Fruit fly (Drosophila melanogaster): ENCODE data around the gene CG14082.
A peak's percentile ranks its signal among the peaks of the same experiment; 100 is the strongest.

CG14082 gene

DNA sequence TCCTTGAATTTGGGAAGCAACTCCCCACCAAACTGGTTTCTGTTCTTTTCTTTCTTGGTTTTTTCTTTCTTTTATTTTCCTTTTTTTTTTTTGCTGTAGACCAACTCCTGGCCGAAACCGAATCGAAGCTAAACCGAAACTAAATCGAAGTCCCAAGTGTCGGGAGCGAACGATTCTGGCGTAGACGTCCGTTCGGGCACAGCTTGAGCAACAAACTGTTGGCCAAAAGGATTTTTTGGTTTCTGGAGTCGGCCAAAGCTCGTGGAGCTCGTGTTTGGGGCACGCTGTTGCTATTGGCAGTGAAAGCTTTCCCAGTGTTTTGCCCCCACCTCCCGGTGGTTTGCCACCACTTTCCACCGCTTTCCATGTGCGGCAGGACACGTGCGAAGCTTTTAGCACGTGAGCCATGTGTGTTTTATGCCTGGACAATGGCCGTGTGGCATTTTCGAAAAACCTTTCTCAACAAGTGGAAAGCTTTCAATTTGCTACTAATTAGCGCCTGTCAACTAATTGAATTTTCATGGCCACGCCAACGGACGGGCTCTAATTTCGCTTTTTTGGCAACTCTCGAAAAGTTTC is at the start of gene CG14082:
Gene CG14082, minus strand, starts transcription at position 51 of the 579 bp plus-strand sequence.
- TF ChIP-seq noc (tag; optimal IDR thresholded peaks at IDR 0.05): no peak

DNA sequence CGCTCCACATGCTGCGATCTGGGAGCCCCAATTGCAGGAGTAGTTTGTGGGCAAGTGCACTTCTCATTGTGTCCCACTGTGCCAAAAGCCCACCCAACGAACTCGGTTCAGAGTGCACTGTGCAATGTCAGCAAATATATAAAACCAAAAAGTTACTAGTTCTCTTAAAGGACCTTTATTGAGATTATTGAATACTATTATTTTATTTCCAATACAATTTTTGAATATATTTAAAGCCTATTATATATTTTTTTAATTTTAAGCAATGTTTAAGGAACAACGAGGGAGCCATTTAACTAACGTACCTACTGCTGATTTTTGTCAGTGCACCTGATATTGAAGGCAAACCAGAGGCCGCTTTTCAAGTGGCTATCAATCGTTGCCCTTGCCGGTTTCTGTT is 48.7 kb upstream of the CG14082 start:
- no peak for TF ChIP-seq noc (tag; optimal IDR thresholded peaks at IDR 0.05)

DNA sequence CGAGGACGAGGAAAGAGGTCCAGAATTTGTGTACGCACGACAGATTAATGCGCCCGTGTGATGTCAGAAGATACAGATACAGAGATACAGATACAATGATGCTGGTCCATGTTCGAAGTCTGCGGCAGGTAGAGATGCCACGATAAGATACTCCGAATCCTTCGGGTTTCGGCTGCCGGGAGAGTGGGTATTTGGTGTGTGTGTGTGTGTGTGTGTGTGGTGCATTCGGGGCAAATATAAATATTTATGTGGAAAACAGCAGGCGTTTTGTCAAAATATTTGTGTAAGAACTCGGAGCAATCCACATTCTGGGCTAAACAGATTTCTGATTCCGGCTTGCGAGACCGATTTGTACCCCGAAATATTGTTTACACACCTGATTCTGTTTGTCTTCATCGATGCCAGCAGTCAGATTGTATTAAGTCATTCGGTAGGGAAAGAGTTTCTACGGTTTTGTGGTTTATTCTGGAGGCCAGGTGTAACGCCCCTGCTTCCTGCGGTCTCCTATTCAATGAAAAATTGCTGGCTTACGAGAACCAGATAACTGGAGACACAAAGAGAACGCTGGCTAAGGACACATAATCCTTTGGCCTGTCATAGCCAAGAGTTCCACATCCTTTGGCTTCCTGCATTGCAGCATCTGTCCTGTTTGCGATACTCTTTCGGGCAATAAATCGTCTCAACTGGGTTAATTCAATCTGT is 45.4 kb upstream of the CG14082 start:
- no peak for TF ChIP-seq noc (tag; optimal IDR thresholded peaks at IDR 0.05)

DNA sequence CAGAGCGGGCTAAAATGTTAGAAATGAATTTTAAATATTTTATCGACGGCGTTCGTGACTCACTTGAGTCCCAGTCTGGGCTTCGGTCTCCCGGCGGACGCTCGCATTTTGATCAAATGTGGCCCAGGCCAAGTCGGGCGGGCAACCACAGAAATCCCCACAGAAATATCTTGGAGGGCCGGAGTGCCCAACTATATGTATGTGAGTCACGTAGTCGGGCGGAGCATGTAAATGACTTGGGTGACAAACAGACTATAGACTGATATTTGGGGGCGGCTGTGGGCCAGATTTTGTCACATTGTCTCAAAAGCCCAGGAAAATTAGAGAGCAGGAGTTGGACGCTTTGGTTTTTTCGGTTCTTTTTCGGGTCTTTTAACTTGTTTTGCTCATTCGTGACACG is 43.7 kb upstream of the CG14082 start:
- TF ChIP-seq noc (tag; optimal IDR thresholded peaks at IDR 0.05): no peak

DNA sequence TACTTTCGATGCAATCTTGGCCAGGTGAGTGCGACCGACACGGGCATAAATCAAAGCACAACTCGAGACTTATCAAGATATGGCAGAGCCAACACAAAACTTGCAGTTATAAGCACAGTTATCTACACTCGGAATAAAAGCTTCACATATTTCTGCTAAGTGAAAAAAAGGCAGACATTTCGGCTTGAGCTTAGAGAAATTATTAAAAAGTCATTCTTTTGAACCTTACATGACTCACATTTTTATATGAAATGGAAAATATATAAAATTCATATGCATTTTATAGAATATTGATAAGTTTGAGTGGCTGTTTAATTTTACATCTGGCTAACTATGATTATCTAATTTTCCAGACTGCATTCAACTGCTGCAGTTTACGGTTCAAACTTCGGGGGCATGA is 43.3 kb upstream of the CG14082 start:
- no peak for TF ChIP-seq noc (tag; optimal IDR thresholded peaks at IDR 0.05)

DNA sequence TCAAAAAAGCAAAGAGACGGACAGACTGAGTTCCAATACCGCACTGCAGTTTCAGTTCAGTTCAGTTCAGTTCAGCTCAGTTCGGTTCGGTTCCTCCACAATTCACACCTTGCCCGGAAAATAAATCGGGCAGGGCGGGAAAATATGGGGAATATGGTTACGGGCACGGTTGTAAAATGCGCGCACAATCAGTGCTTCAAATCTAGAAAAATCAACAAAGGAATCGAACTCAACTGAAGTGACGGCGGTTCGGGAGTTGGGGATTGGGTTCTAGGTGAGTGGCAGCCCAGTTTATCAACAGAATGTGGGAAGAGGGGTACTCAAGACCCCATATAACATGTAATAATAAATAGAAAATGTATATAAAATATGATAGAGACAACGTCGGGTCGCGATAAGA is 42.3 kb upstream of the CG14082 start:
- TF ChIP-seq noc (tag; optimal IDR thresholded peaks at IDR 0.05): no peak

DNA sequence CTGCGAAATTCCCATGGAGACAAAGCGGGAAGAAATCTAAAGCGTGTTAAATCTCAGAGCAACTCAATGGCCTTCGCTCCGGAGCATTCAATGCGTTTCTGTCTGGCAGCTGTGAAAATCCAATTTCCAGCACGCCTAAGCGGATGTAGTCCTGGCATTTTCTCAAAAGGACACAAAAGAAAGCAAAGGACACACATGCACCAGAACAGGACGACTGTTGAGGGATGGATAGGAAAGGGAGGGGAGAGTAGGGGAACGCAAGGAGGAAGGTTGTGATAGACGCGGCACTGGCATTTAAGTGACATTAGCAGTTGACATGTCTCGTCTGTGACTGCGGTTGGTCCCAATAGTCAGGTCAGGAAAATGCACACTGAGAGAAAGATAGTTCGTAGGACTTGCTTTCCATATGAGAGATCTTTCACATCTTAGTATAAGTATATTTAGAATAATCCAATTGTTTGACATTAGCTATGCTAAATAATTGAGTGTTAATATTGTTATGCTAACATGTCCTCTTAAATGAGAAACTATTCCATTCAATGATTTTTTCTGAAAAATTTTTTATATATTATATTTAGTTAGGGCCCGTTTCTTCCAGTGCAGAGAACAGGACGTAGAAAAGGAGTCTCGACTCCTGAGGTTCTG is 40.5 kb upstream of the CG14082 start:
- TF ChIP-seq noc (tag; optimal IDR thresholded peaks at IDR 0.05): no peak

DNA sequence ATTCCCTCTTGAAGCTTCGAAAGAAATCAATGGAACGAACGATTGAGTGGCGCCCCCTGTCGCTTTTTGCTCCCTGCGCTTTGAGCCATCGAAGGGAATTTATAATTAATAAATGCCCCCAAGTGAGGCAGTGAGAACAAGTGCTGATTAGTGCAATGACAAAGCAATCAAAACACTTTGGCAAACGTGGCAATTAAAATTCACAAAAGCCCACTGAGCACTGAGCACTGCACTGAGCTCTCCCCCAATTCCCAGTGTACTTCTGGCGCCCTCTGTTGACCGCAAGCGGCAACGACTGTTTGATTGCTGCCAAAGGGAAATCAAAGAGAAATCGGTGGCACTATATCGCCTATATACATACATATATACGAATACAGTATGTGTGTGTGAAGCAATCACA is 39.2 kb upstream of the CG14082 start:
- TF ChIP-seq noc (tag; optimal IDR thresholded peaks at IDR 0.05): no peak

DNA sequence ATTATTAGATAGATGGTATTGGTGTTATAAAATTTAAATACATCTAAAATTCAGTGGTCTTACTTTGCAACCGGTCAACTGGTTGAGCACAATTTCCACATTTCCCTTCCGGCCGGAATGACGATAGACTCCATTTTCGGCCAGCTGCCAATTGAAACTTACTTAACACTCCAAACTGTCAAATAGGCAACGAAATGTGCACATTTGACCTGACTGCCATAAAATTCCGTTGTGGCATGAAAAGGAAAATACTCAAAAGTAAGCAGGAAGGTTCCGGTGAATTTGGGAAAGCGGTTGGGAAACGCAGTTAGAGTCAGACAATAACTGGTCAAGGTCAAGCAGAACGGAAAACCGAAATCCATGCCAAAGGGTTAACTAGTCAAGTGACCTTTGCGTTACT is 37.9 kb upstream of the CG14082 start:
- TF ChIP-seq noc (tag; optimal IDR thresholded peaks at IDR 0.05): no peak

DNA sequence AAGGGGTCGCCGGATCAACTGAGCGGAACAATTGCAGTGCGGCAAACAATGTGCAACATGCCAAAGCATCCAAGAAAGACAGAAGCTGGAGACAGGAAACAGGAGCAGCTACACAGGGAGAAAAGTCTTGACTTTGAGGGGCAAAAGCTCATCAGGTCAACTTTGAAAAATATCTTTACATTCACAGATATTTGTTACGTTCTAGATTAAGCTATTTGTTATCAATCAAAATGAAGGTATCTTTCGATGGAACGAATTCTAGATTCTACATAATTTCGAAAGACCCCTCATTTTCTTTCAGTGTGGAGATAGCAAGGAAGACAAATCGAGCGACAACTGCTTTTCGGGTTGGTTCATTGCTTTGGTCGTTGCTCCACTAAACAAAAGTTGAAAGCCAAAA is 36.6 kb upstream of the CG14082 start:
- TF ChIP-seq noc (tag; optimal IDR thresholded peaks at IDR 0.05): no peak

DNA sequence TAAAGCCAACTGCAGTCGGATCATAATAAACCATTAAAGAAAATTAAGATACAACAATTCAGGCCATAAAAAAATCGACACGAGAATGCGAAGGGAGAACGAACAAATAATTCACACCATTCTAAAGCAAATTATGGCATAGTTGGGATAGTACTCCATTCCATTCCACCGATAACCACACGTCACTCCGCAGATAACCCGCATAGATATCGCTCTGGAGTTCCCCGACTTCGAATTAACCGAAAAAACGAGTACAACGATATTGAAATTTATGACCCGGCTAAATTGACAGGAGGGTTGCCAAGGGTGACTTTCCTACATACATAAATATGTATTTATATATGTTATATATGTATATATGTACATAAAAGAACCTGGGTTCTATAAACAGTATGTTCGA is 35.9 kb upstream of the CG14082 start:
- no peak for TF ChIP-seq noc (tag; optimal IDR thresholded peaks at IDR 0.05)

DNA sequence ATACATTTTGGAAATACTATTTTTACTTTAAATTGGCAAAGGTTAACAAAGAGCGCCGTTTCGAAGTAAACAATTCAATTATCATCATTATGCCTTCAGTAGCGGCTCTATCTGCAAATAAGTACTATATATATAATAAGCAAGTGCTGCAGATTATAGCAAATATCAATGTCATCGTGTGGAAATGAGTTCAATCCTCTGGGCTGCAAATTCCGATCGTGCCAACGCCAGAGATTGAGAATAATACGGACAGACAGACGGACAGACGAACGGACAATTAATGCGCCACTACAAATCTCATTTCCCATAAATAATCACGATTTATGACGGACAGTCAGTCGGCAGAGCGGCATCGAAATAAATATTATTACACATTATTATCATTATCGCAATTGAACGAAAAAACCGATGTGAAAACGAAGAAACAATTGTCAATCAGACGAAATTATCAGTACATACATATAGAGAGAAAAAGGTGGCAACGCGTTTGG is 35.5 kb upstream of the CG14082 start:
- TF ChIP-seq noc (tag; optimal IDR thresholded peaks at IDR 0.05): peak; percentile 93

DNA sequence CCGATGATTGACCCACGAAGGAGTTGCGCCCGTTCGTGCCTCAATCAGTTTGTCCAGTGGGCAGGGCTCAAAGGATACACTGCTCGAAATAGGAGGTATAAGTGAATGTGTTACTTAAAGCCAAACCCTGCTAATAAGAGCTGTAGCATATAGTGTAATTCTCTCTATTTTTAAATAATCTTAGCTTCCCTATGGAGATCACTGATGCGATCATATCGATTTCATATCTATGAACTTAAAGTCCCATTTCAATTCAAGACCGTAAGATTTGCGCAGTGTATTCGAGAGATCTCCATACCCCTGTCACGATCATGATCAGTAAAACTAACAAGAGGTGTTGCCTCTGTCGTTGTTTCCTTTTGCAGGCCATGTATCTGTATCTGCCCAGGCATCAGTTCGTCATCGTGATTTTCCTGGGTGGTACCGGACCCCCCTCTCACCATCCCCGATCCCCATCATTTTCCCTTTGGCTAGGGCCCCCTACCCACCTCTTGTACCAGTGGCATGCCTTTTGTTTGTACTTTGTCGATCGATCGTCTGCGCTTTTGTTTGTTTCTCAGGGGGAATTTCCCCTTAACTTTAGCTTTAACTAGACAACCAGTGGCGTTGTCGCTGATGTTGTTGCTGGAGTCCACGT is 34.4 kb upstream of the CG14082 start:
- no peak for TF ChIP-seq noc (tag; optimal IDR thresholded peaks at IDR 0.05)

DNA sequence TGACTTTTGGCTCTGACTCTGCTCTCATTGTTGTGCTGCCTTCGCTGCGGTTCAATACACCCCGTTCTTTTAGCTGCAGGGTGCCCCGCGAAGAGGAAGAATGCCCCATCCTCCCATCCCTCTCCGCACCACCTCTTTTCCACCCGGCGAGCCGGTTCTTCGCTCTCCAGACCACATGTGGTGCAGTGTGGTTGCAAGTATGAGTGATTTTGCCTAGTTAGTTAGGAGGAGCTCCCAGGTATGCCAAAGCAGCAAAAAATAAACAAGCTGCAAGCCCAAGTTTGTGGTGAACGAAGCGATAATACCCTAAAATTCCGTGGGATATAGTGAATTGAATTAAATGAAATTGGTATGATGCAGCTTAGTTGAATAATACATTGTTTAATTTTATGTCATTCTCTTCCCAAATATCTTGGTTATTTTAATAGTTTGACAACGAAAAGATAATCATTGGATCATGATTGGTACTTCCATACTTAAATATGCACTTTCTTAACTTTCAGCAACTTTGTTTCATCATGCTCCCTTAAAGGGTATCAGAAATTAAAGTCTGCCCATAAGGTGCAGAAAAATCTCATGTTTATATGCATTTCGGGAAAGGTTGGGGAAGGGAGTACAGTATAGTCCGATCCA is 33.5 kb upstream of the CG14082 start:
- TF ChIP-seq noc (tag; optimal IDR thresholded peaks at IDR 0.05): no peak

DNA sequence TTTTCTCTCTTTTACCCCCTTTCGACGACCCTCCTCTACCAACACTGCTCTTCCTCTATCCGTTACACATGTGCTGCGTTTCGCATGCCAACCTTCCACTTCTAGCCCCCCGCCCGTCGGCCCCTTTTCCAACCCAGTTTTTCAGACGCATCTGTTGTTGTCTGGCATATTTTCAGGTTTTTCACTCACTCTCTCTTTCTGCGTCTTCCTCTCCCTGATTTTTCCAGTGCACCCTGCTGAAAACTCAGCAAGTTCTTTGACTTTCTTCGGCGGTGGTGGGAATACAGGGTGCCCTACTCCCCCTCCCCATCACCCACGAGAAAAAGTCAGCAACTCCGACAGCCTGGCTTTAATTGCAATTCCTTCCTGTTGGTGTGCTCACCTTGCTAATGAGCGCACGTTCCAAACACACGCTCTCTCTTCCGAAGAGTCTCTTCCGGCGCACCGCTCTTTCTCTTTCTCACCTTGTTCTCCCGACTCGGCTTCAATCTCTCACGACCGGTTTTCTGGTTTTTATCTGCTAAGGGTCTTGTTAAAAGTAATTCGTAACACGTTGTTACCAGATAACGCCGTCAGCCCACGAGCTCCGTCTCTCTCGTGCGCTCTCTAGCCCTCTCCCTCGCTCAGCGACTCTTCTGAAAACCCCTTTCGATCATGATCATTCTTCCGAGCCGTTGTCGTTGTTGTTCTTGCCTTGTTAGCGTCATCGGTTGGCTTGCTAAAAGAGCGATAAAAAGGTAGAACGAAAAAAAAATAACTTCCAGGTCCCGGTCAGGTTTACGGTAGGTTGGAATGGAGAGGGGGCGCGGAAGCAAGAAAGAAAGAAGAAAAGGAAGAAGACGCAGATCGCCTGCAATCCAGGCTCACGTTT is 32.8 kb upstream of the CG14082 start:
- no peak for TF ChIP-seq noc (tag; optimal IDR thresholded peaks at IDR 0.05)

All from whole organism, larva.